Worm (Caenorhabditis elegans) whole organism, midembryonic: ENCODE data around the gene cku-70.

Experiments
- T22C8.4 ChIP-seq: fragments of 200-800 bp; sonication (Bioruptor generic); IDR thresholded peaks from 2 replicates; pipeline ENCODE4 v1.3.6; 2022; ENCODE audit warnings: missing genetic modification characterization, missing compliant biosample characterization
- cog-1 ChIP-seq: sonication (generic microtip); optimal IDR thresholded peaks from 2 replicates; lab custom pipeline; 2016; ENCODE audit warnings: missing genetic modification characterization, missing compliant biosample characterization
- flt-1 ChIP-seq: fragments of 200-800 bp; sonication (Bioruptor generic); IDR thresholded peaks from 2 replicates; pipeline ENCODE4 v1.3.6; 2022; ENCODE audit warnings: missing genetic modification characterization, missing compliant biosample characterization
- klf-2 ChIP-seq: fragments of 200-800 bp; sonication (Bioruptor generic); conservative IDR thresholded peaks from 2 replicates; pipeline ENCODE4 v1.3.6; 2022; ENCODE audit warnings: missing genetic modification reagents, missing genetic modification characterization, missing compliant biosample characterization
- med-1 ChIP-seq: sonication (generic microtip); optimal IDR thresholded peaks from 2 replicates; lab custom pipeline; 2017; ENCODE audit warnings: missing genetic modification characterization, mild to moderate bottlenecking, missing compliant biosample characterization, antibody characterized with exemption, missing genetic modification reagents; ENCODE audit not compliant: insufficient read depth
- ref-1 ChIP-seq: fragments of 200-800 bp; sonication (Bioruptor generic); conservative IDR thresholded peaks from 2 replicates; pipeline ENCODE4 v1.3.6; 2022; ENCODE audit warnings: missing genetic modification reagents, missing genetic modification characterization, missing compliant biosample characterization
- ztf-23 ChIP-seq: fragments of 200-800 bp; sonication (Bioruptor generic); IDR thresholded peaks from 2 replicates; pipeline ENCODE4 v1.3.6; 2022; ENCODE audit warnings: missing genetic modification reagents, missing genetic modification characterization, missing compliant biosample characterization
- ztf-29 ChIP-seq: fragments of 200-800 bp; sonication (Bioruptor generic); IDR thresholded peaks from 2 replicates; pipeline ENCODE4 v1.3.6; 2022; ENCODE audit warnings: missing genetic modification reagents, missing genetic modification characterization, missing compliant biosample characterization

- TF ChIP-seq klf-2 (0 out of 2 replicates have a peak, but pooled peaks have one; percentile 13), flt-1 (no peak), ztf-23 (0 out of 2 replicates have a peak, but pooled peaks have one; percentile 61), cog-1 (tag; lab: Kevin White, UChicago) (no peak), ref-1 (GFP tag; lab: Robert Waterston, UW) (no peak), ztf-29 (GFP tag; lab: Robert Waterston, UW) (no peak), med-1 (no peak), T22C8.4 (GFP tag; lab: Robert Waterston, UW) (no peak)
Measured at ce11 chrIII:11112718-11113117, 41.9 kb upstream of the cku-70 start.
